Worm (Caenorhabditis elegans) whole organism, L1 larva: ENCODE results near the gene lin-26.
A peak's percentile ranks its signal among the peaks of the same experiment; 100 is the strongest.

Experiments
- C16A3.4 ChIP-seq: fragments of 150-350 bp; optimal IDR thresholded peaks from 2 replicates; lab custom pipeline; 2014; ENCODE audit warnings: missing biosample characterization, missing genetic modification characterization
- F16B12.6 ChIP-seq: fragments of 150-350 bp; optimal IDR thresholded peaks from 2 replicates; lab custom pipeline; 2014; ENCODE audit warnings: missing biosample characterization, missing genetic modification characterization
- Y116A8C.19 ChIP-seq: sonication (generic microtip); optimal IDR thresholded peaks from 2 replicates; lab custom pipeline; 2016; ENCODE audit warnings: missing compliant biosample characterization, missing genetic modification characterization, borderline replicate concordance
- alr-1 ChIP-seq: fragments of 200-800 bp; sonication (Bioruptor generic); optimal IDR thresholded peaks from 2 replicates; lab custom pipeline; 2018; ENCODE audit warnings: borderline replicate concordance, mild to moderate bottlenecking, missing genetic modification characterization, missing compliant biosample characterization
- blmp-1 ChIP-seq: fragments of 150-350 bp; optimal IDR thresholded peaks from 2 replicates; lab custom pipeline; 2014; ENCODE audit warnings: missing biosample characterization, missing genetic modification characterization
- ceh-63 ChIP-seq: fragments of 200-800 bp; sonication (Bioruptor generic); optimal IDR thresholded peaks from 2 replicates; lab custom pipeline; 2018; ENCODE audit warnings: mild to moderate bottlenecking, missing genetic modification characterization, missing compliant biosample characterization
- ceh-82 ChIP-seq, 3 experiments: fragments of 150-350 bp in 1 of 3; sonication (generic microtip) in 2 of 3; optimal IDR thresholded peaks; 2 replicates each; lab custom pipeline; 2014 to 2017; ENCODE audit warnings: missing biosample characterization in 3 of 3, missing genetic modification characterization in 3 of 3
- ceh-88 ChIP-seq: fragments of 200-800 bp; sonication (Bioruptor generic); IDR thresholded peaks from 2 replicates; pipeline ENCODE4 v1.3.6; 2022; ENCODE audit warnings: missing genetic modification characterization, missing compliant biosample characterization
- dpl-1 ChIP-seq, 3 experiments: fragments of 150-350 bp in 2 of 3; sonication (generic microtip) in 1 of 3; optimal IDR thresholded peaks; 2 replicates each; lab custom pipeline; 2014 to 2017; ENCODE audit warnings: missing biosample characterization in 3 of 3, missing genetic modification characterization in 3 of 3, missing genetic modification reagents in 3 of 3
- dsc-1 ChIP-seq: sonication (generic microtip); optimal IDR thresholded peaks from 2 replicates; lab custom pipeline; 2016; ENCODE audit warnings: mild to moderate bottlenecking, missing genetic modification characterization, missing compliant biosample characterization
- efl-1 ChIP-seq, 4 experiments: fragments of 150-350 bp; optimal IDR thresholded peaks in 3 of 4; peaks in 1 of 4; 1 replicate in 1 of 4; 2 replicates in 3 of 4; lab custom pipeline; 2014; ENCODE audit warnings: missing biosample characterization in 2 of 4, missing genetic modification characterization in 2 of 4, missing genetic modification reagents in 2 of 4
- egl-13 ChIP-seq: sonication (generic microtip); optimal IDR thresholded peaks from 2 replicates; lab custom pipeline; 2016; ENCODE audit warnings: missing genotype, missing genetic modification reagents, missing genetic modification characterization, missing compliant biosample characterization
- elt-2 ChIP-seq: sonication (generic microtip); optimal IDR thresholded peaks from 2 replicates; lab custom pipeline; 2016; ENCODE audit warnings: missing genetic modification characterization, mild to moderate bottlenecking, inconsistent platforms, missing compliant biosample characterization, missing genetic modification reagents
- elt-3 ChIP-seq, 6 experiments: fragments of 150-350 bp in 1 of 6; sonication (generic microtip); optimal IDR thresholded peaks; 2 replicates each; lab custom pipeline; 2017 to 2018; ENCODE audit warnings: missing biosample characterization in 6 of 6, missing genetic modification characterization in 6 of 6, inconsistent platforms in 1 of 6
- fkh-8 ChIP-seq: sonication (generic microtip); optimal IDR thresholded peaks from 2 replicates; lab custom pipeline; 2016; ENCODE audit warnings: mild to moderate bottlenecking, missing genetic modification characterization, missing compliant biosample characterization
- hlh-4 ChIP-seq: sonication (generic microtip); optimal IDR thresholded peaks from 2 replicates; lab custom pipeline; 2016; ENCODE audit warnings: mild to moderate bottlenecking, missing genetic modification characterization, missing compliant biosample characterization
- hpl-2 ChIP-seq: fragments of 150-350 bp; optimal IDR thresholded peaks from 2 replicates; lab custom pipeline; 2014; ENCODE audit warnings: missing biosample characterization, missing genetic modification reagents, missing genetic modification characterization
- lin-13 ChIP-seq: fragments of 150-350 bp; optimal IDR thresholded peaks from 2 replicates; lab custom pipeline; 2014; ENCODE audit warnings: missing biosample characterization, missing genetic modification reagents, missing genetic modification characterization
- lin-35 ChIP-seq, 2 experiments: fragments of 150-350 bp; optimal IDR thresholded peaks; 2 replicates each; lab custom pipeline; 2014; ENCODE audit warnings: missing biosample characterization in 2 of 2, missing genetic modification characterization in 2 of 2, missing genetic modification reagents in 2 of 2
- lsy-2 ChIP-seq, 2 experiments: fragments of 150-350 bp; optimal IDR thresholded peaks; 2 replicates each; lab custom pipeline; 2014; ENCODE audit warnings: missing biosample characterization in 2 of 2, missing genetic modification characterization in 2 of 2
- mdl-1 ChIP-seq, 2 experiments: fragments of 150-350 bp; optimal IDR thresholded peaks; 2 replicates each; lab custom pipeline; 2014 to 2017; ENCODE audit warnings: missing biosample characterization in 2 of 2, missing genetic modification characterization in 2 of 2, inconsistent platforms in 1 of 2
- mep-1 ChIP-seq: fragments of 150-350 bp; optimal IDR thresholded peaks from 2 replicates; lab custom pipeline; 2014; ENCODE audit warnings: missing biosample characterization, missing genetic modification characterization
- nhr-12 ChIP-seq: sonication (generic microtip); optimal IDR thresholded peaks from 2 replicates; lab custom pipeline; 2017; ENCODE audit warnings: missing biosample characterization, missing genetic modification characterization
- nhr-47 ChIP-seq: sonication (generic microtip); optimal IDR thresholded peaks from 2 replicates; lab custom pipeline; 2016; ENCODE audit warnings: mild to moderate bottlenecking, missing genetic modification characterization, moderate library complexity, missing compliant biosample characterization
- nhr-71 ChIP-seq: sonication (generic microtip); optimal IDR thresholded peaks from 2 replicates; lab custom pipeline; 2016; ENCODE audit warnings: mild to moderate bottlenecking, missing genetic modification characterization, moderate library complexity, missing compliant biosample characterization
- nhr-76 ChIP-seq: sonication (generic microtip); optimal IDR thresholded peaks from 2 replicates; lab custom pipeline; 2017; ENCODE audit warnings: missing biosample characterization, missing genetic modification characterization
- nhr-84 ChIP-seq: sonication (generic microtip); optimal IDR thresholded peaks from 2 replicates; lab custom pipeline; 2017; ENCODE audit warnings: missing biosample characterization, missing genetic modification characterization
- nhr-90 ChIP-seq: sonication (generic microtip); optimal IDR thresholded peaks from 2 replicates; lab custom pipeline; 2016; ENCODE audit warnings: mild to moderate bottlenecking, missing genetic modification characterization, missing compliant biosample characterization; ENCODE audit not compliant: poor library complexity
- pag-3 ChIP-seq: sonication (generic microtip); optimal IDR thresholded peaks from 2 replicates; lab custom pipeline; 2017; ENCODE audit warnings: missing genetic modification characterization, mild to moderate bottlenecking, missing compliant biosample characterization, antibody characterized with exemption, borderline replicate concordance; ENCODE audit not compliant: insufficient read depth
- skn-1 ChIP-seq: fragments of 150-350 bp; optimal IDR thresholded peaks from 2 replicates; lab custom pipeline; 2014; ENCODE audit warnings: missing biosample characterization, missing genetic modification characterization
- snpc-4 ChIP-seq: fragments of 150-350 bp; optimal IDR thresholded peaks from 2 replicates; lab custom pipeline; 2014; ENCODE audit warnings: missing biosample characterization, missing genetic modification characterization
- snu-23 ChIP-seq: sonication (generic microtip); optimal IDR thresholded peaks from 2 replicates; lab custom pipeline; 2016; ENCODE audit warnings: missing genetic modification characterization, missing compliant biosample characterization
- sox-4 ChIP-seq: sonication (generic microtip); optimal IDR thresholded peaks from 2 replicates; lab custom pipeline; 2016; ENCODE audit warnings: missing genetic modification characterization, missing compliant biosample characterization
- tbx-2 ChIP-seq: sonication (generic microtip); optimal IDR thresholded peaks from 2 replicates; lab custom pipeline; 2016; ENCODE audit warnings: missing genetic modification characterization, missing compliant biosample characterization
- tlp-1 ChIP-seq: fragments of 150-350 bp; optimal IDR thresholded peaks from 2 replicates; lab custom pipeline; 2014; ENCODE audit warnings: missing biosample characterization, missing genetic modification characterization
- unc-130 ChIP-seq: fragments of 150-350 bp; optimal IDR thresholded peaks from 2 replicates; lab custom pipeline; 2017; ENCODE audit warnings: missing biosample characterization, missing genetic modification characterization, inconsistent platforms
- unc-62 ChIP-seq: fragments of 150-350 bp; optimal IDR thresholded peaks from 2 replicates; lab custom pipeline; 2014; ENCODE audit warnings: missing biosample characterization, missing genetic modification reagents, missing genetic modification characterization
- zag-1 ChIP-seq: fragments of 150-350 bp; optimal IDR thresholded peaks from 2 replicates; lab custom pipeline; 2014; ENCODE audit warnings: missing biosample characterization, missing genetic modification characterization

lin-26 gene

ce11 chrII:7697156-7697555 is 15.2 kb downstream of the lin-26 start (continued):
- TF ChIP-seq dsc-1 (tag; lab: Kevin White, UChicago) (no peak), snu-23 (no peak)
- TF ChIP-seq, all 84 proteins: peak for 0

DNA sequence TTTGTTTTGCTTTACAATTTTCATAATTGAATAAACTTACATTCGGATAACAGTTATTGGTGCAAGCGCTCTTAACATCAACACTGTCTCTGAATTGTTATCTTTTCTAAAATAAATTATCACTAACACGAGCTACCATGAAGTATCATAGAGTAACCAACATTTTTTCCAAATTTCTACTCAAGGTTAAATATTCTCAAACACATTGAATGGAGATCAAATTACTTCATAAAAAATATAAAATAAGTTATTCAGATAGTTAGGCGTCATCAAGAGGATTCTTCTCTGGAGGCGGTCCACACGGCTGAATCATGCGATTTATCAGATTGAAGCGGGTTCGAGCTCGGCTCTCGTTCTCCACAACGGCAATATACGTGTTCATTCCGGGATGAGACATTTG is 16.4 kb downstream of the lin-26 start, which contains the start of gene B0495.5:
B0495.5 (minus strand) TSS at position 101 of the 400 bp plus-strand sequence.
- TF ChIP-seq lin-13 (GFP tag; lab: Kevin White, UChicago): no peak
- no peak for TF ChIP-seq nhr-47 (tag; lab: Kevin White, UChicago)
- TF ChIP-seq snpc-4 (tag; lab: Kevin White, UChicago): no peak
- no peak for TF ChIP-seq zag-1 (tag; lab: Kevin White, UChicago)
- TF ChIP-seq egl-13 (tag; lab: Kevin White, UChicago): no peak
- TF ChIP-seq ceh-63 (GFP tag; lab: Kevin White, UChicago): no peak
- TF ChIP-seq nhr-84 (tag; lab: Kevin White, UChicago): no peak
- TF ChIP-seq alr-1 (tag; lab: Kevin White, UChicago): no peak
- no peak for TF ChIP-seq lsy-2 (tag; optimal IDR thresholded peaks at IDR 0.05; lab: Kevin White, UChicago)

ce11 chrII:7699009-7699408 is 17.0 kb downstream of the lin-26 start, which contains the start of the genes moa-2 and cdk-11.1:
Gene moa-2, minus strand, starts transcription at chrII:7699033.
Gene cdk-11.1, plus strand, starts transcription at chrII:7699235.
- TF ChIP-seq nhr-90 (tag; lab: Kevin White, UChicago) (no peak), mdl-1 (tag; optimal IDR thresholded peaks at IDR 0.05; lab: Kevin White, UChicago) (no peak), lin-35 (GFP tag; optimal IDR thresholded peaks at IDR 0.05; lab: Kevin White, UChicago) (peak; percentile 33 to 50), ceh-63 (GFP tag; lab: Kevin White, UChicago) (no peak), elt-3 (tag; optimal IDR thresholded peaks at IDR 0.05; lab: Kevin White, UChicago) (peak in 1 of 6 experiments; percentile 15), tlp-1 (tag; lab: Kevin White, UChicago) (no peak), dpl-1 (GFP tag; optimal IDR thresholded peaks at IDR 0.05; lab: Kevin White, UChicago) (peak; percentile 18 to 51 (median 30)), efl-1 (optimal IDR thresholded peaks at IDR 0.05; lab: Kevin White, UChicago) (peak; percentile 5 to 37), efl-1 (GFP tag; optimal IDR thresholded peaks at IDR 0.05 in 1 of 2; lab: Kevin White, UChicago) (peak in 1 of 2 experiments; percentile 38), snu-23 (peak; percentile 14), zag-1 (tag; lab: Kevin White, UChicago) (no peak), skn-1 (peak; percentile 40), ceh-82 (tag; optimal IDR thresholded peaks at IDR 0.05; lab: Kevin White, UChicago) (peak in 1 of 3 experiments; percentile 1), hpl-2 (GFP tag; lab: Kevin White, UChicago) (no peak), mep-1 (tag; lab: Kevin White, UChicago) (peak; percentile 53), unc-62 (GFP tag; lab: Kevin White, UChicago) (no peak), C16A3.4 (tag; lab: Kevin White, UChicago) (peak; percentile 45), F16B12.6 (peak; percentile 78), lsy-2 (tag; optimal IDR thresholded peaks at IDR 0.05; lab: Kevin White, UChicago) (peak; percentile 88 to 98), unc-130 (tag; lab: Kevin White, UChicago) (peak; percentile 66), blmp-1 (peak; percentile 34)

- TF ChIP-seq mdl-1 (tag; optimal IDR thresholded peaks at IDR 0.05; lab: Kevin White, UChicago) (no peak), skn-1 (no peak), nhr-76 (tag; lab: Kevin White, UChicago) (no peak), lsy-2 (tag; optimal IDR thresholded peaks at IDR 0.05; lab: Kevin White, UChicago) (no peak), tbx-2 (no peak), nhr-12 (tag; lab: Kevin White, UChicago) (no peak), C16A3.4 (tag; lab: Kevin White, UChicago) (no peak), egl-13 (tag; lab: Kevin White, UChicago) (no peak), hlh-4 (no peak), nhr-71 (no peak)
Measured at ce11 chrII:7704387-7704786, 22.4 kb downstream of the lin-26 start.

ce11 chrII:7705152-7705551 is 23.2 kb downstream of the lin-26 start, which contains the start of gene B0495.7:
Gene B0495.7, minus strand, starts transcription at chrII:7705233.
- TF ChIP-seq elt-2 (tag; lab: Kevin White, UChicago) (peak; percentile 17), fkh-8 (no peak), Y116A8C.19 (tag; lab: Kevin White, UChicago) (no peak), egl-13 (tag; lab: Kevin White, UChicago) (no peak), sox-4 (tag; lab: Kevin White, UChicago) (no peak), pag-3 (no peak), alr-1 (tag; lab: Kevin White, UChicago) (no peak), ceh-82 (tag; optimal IDR thresholded peaks at IDR 0.05; lab: Kevin White, UChicago) (no peak), efl-1 (optimal IDR thresholded peaks at IDR 0.05; lab: Kevin White, UChicago) (no peak), efl-1 (GFP tag; optimal IDR thresholded peaks at IDR 0.05 in 1 of 2; lab: Kevin White, UChicago) (peak in 1 of 2 experiments; percentile 56), ceh-88 (GFP tag; lab: Robert Waterston, UW) (no peak)
